Fruit fly (Drosophila melanogaster): ENCODE results near the gene Or19a.

DNA sequence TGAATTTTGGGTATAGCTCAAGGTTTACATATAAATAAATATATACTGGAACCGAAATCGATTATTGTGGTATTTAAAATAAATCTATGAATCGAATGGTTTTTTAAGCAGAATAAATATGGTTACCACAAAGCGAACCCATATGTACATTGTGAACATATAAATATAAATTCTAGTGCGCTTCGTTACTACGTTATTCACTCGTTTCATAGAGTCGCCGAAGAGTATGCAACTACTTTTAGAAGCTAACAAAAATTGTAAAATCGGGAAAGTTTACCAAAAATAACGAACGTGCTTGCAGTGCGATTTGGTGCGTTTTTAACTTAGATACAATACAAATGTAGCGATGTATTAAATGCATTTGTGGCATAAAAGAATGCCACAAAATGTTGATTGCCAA lies 13.0 kb upstream of the Or19a start:
- no peak for TF ChIP-seq CG8478 (optimal IDR thresholded peaks at IDR 0.05)
- no peak for TF ChIP-seq CTCF (optimal IDR thresholded peaks at IDR 0.05)
